Worm (Caenorhabditis elegans): ENCODE data around the gene K07B1.7.
"Not testable (repeated sequence)": the region's sequence is repeated elsewhere in the genome, so short reads cannot be mapped to it uniquely, and the experiment has no call there.

Gene K07B1.7

ce11 chrV:9346804-9347203 is at the start of gene K07B1.7, which contains the start of gene try-5:
K07B1.7 (minus strand) TSS chrV:9346962.
try-5 (plus strand) TSS chrV:9347044.
- TF ChIP-seq unc-62 (GFP tag; optimal IDR thresholded peaks at IDR 0.05): no peak

- TF ChIP-seq unc-62 (GFP tag; optimal IDR thresholded peaks at IDR 0.05): no peak
Measured at ce11 chrV:9394938-9395639, 48.3 kb upstream of the K07B1.7 start.

DNA sequence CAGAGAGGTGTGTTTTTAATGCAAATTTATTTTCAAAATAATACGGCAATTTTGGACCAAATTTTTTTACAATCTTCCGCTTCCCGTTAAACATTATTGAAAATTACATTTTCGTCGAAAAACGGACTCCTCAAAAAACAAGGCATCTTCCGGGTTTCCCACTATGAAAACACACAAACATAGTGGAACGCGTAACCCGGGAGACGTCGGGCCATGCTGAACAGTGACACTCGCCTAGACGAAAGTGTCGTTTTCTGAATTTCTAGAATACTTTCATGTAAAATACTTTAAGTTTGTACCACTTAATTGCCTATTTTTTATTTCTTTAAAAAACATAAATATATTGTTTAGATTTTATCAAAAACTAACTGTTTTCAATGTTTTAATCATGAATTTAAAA is 45.2 kb upstream of the K07B1.7 start:
- no peak for TF ChIP-seq unc-62 (GFP tag; optimal IDR thresholded peaks at IDR 0.05)

DNA sequence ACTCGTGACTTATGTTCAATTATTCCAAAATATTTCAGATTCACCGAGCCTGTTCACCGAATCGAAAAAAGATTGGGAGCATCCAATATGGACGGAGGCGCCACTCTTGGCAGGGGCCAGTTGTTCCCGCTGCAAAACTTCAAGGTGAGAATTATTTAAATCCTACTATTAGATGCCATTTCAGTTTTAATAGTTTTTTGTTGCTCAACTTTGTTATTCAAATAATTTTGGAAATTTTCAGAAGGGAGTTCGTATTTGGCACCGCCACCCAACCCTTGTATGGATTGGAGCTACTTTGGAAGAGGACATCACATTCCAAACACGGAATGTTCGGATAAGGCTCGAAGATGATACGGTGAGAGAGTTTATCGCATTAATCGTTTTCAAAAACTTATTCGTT is 39.4 kb upstream of the K07B1.7 start, which contains the start of gene hum-2:
hum-2 (plus strand) TSS at position 33 of the 400 bp plus-strand sequence.
- TF ChIP-seq unc-62 (GFP tag; optimal IDR thresholded peaks at IDR 0.05): no peak

- TF ChIP-seq unc-62 (GFP tag; optimal IDR thresholded peaks at IDR 0.05): no peak
Measured at ce11 chrV:9384949-9385348, 38.2 kb upstream of the K07B1.7 start.

DNA sequence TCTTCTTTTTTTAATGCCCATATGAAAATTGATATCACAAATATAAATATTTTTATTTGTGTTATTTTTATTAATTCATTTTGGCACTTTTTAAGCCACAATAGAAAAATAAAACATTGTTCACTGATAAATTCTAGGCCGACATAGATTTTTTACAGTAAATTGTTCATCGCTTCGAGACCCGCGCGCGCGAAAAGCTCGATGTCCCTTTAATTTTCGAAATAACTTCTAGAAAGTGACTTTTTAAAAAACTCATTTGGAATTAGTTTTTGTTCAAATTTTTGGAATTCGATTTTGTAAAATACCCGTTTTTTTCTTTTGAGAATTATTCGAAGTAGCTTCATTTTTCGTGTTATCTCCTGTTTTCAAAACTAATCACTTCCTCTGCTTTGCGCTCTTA is 37.6 kb upstream of the K07B1.7 start:
- no peak for TF ChIP-seq unc-62 (GFP tag; optimal IDR thresholded peaks at IDR 0.05)

ce11 chrV:9382538-9383328 is 36.0 kb upstream of the K07B1.7 start:
- TF ChIP-seq unc-62 (GFP tag; optimal IDR thresholded peaks at IDR 0.05): no peak

- no peak for TF ChIP-seq unc-62 (GFP tag; optimal IDR thresholded peaks at IDR 0.05)
Measured at ce11 chrV:9381846-9382363, 35.1 kb upstream of the K07B1.7 start, which contains the start of gene E02C12.12. E02C12.12 (minus strand) TSS chrV:9382313.

DNA sequence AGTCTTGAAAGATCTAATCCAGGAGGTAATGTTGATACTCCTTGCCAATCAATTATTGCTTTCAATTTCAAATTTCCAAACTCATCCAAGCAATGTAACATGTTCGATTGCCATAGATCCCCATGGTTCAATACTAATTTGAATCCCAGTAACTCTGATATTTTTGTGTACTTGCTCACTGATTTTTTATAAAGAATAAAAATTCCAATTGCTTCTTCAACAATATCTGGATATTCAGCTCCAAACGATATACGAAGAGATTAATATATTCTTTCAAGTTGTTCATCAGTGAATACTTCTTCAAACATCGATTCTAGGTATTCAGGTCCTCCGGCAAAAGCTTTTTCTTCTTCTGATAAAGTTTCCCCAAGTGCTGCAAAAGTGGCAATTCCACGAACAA is 33.0 kb upstream of the K07B1.7 start, which contains the start of gene E02C12.11:
E02C12.11 (minus strand) TSS at position 101 of the 400 bp plus-strand sequence.
- not testable (repeated sequence) for TF ChIP-seq unc-62 (GFP tag; optimal IDR thresholded peaks at IDR 0.05)

- TF ChIP-seq unc-62 (GFP tag; optimal IDR thresholded peaks at IDR 0.05): no peak
Measured at ce11 chrV:9378335-9378734, 31.6 kb upstream of the K07B1.7 start, which contains the start of gene E02C12.10. E02C12.10 (minus strand) TSS chrV:9378409.

ce11 chrV:9376417-9376816 is 29.7 kb upstream of the K07B1.7 start, which contains the start of gene E02C12.19:
E02C12.19 (minus strand) TSS chrV:9376517.
- no peak for TF ChIP-seq unc-62 (GFP tag; optimal IDR thresholded peaks at IDR 0.05)

- TF ChIP-seq unc-62 (GFP tag; optimal IDR thresholded peaks at IDR 0.05): no peak
Measured at ce11 chrV:9375378-9375777, 28.6 kb upstream of the K07B1.7 start, which contains the start of gene E02C12.9. E02C12.9 (minus strand) TSS chrV:9375478.

DNA sequence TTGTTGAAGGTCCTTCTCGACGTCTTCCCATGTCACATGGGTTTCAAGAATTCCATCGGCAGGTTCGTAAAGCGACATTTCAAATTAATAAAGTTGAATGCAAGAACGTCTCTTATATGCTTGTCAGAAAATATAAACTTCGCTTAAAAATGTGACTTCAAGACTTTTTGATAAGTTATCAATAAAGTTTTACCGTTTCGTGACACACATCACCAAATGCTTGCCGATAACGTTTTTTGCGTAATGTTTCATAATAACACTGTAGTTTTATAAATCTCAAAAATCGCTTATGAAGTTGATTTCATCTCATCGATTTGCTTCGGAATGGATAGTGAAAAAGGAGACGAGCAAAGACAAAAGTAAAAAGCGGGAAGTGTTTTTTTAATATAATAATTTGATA is 26.7 kb upstream of the K07B1.7 start, which contains the start of gene E02C12.8:
E02C12.8 (minus strand) TSS at position 141 of the 400 bp plus-strand sequence.
- no peak for TF ChIP-seq unc-62 (GFP tag; optimal IDR thresholded peaks at IDR 0.05)

ce11 chrV:9370986-9371385 is 24.2 kb upstream of the K07B1.7 start, which contains the start of gene E02C12.6:
E02C12.6 (minus strand) TSS chrV:9371086.
- no peak for TF ChIP-seq unc-62 (GFP tag; optimal IDR thresholded peaks at IDR 0.05)

DNA sequence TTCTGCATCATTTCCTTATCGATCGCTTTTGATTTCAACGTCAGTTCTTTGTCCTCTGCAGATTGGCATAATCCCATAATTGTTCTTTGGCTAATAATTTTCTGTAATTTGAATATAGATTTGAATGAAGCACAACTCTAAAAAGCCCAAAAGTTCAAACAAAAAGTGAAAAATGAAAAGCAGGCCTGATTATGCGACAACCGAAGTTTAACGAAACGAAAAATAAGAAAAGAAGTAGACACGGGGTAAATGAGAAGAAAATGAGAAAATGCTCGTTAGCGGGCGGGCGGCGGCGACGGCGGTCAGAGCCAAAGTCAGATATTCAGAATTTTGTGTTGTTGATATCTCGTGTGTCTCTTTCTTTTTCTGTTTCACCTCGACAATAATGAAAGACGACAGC is 12.9 kb upstream of the K07B1.7 start, which contains the start of gene gpa-3:
gpa-3 (minus strand) TSS at position 101 of the 400 bp plus-strand sequence.
- TF ChIP-seq unc-62 (GFP tag; optimal IDR thresholded peaks at IDR 0.05): no peak

DNA sequence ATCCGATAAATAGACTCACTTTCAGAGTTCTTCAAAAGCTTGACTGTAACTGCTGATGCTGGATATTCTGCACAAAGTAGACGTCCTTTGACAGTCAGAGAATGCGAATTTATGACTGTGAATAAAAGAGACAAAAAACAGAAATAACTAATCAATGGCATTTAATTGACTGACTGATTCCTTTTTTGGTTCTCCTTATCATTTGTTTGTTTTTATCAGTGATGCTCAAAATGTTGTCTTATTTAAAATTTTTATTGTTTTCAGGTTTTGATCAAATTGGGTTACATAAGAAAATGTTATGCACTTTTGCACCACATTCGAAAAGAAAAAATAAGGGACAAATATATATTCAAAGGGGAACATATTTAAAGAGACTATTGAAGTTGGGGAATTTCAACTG is 9.6 kb upstream of the K07B1.7 start, which contains the start of gene ttr-49:
ttr-49 (minus strand) TSS at position 171 of the 400 bp plus-strand sequence.
- TF ChIP-seq unc-62 (GFP tag; optimal IDR thresholded peaks at IDR 0.05): no peak
